Fruit fly (Drosophila melanogaster): ENCODE results near the gene Rab27.

The Rab27 gene

DNA sequence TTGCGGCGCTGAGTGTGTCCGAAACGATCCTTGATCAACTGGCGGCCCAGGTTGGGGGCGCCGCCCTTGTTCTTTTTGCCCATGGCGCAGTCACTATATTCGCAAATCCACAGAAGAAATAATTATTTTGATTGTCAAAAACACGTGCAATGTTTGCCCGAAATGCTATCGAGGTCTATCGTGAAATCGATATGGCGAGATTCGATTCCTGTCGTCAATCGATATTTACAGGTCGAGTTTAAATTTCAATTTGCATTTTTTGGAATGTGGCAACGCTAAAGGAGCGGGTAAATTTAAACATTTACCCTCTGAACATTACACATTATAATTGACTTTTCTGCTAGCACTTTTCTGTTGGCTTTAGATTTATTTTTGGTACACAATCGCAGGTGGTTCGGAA is 12.7 kb downstream of the Rab27 start, which contains the start of gene Ns3 (continued):
- TF ChIP-seq CG14014 (GFP tag; IDR thresholded peaks at IDR 0.05) (no peak), CG15479 (GFP tag; optimal IDR thresholded peaks at IDR 0.05) (peak; percentile 2), bowl (GFP tag; IDR thresholded peaks at IDR 0.05) (no peak), CG18476 (GFP tag; optimal IDR thresholded peaks at IDR 0.05) (no peak), CG8089 (GFP tag; optimal IDR thresholded peaks at IDR 0.05) (no peak), MTF-1 (GFP tag; optimal IDR thresholded peaks at IDR 0.05; ENCODE audit: borderline replicate concordance) (no peak), slbo (GFP tag; IDR thresholded peaks at IDR 0.05) (no peak), Gug (GFP tag; IDR thresholded peaks at IDR 0.05) (no peak), CG17385 (GFP tag; optimal IDR thresholded peaks at IDR 0.05) (no peak), gro (GFP tag; optimal IDR thresholded peaks at IDR 0.05) (peak; percentile 10), peb (GFP tag; IDR thresholded peaks at IDR 0.05) (no peak), disco-r (GFP tag; optimal IDR thresholded peaks at IDR 0.05) (no peak), pb (GFP tag; optimal IDR thresholded peaks at IDR 0.05) (no peak), vvl (GFP tag; IDR thresholded peaks at IDR 0.05) (peak; percentile 95), CG13894 (tag; optimal IDR thresholded peaks at IDR 0.05) (no peak), btn (GFP tag; optimal IDR thresholded peaks at IDR 0.05) (no peak), CG7357 (GFP tag; IDR thresholded peaks at IDR 0.05) (no peak), CG8924 (tag; optimal IDR thresholded peaks at IDR 0.05) (no peak), CG9876 (GFP tag; optimal IDR thresholded peaks at IDR 0.05) (no peak), sisA (GFP tag; IDR thresholded peaks at IDR 0.05) (no peak), schlank (tag; optimal IDR thresholded peaks at IDR 0.05) (no peak), salm (tag; optimal IDR thresholded peaks at IDR 0.05) (no peak), maf-S (GFP tag; optimal IDR thresholded peaks at IDR 0.05) (no peak), Rx (GFP tag; IDR thresholded peaks at IDR 0.05) (no peak), CG9797 (GFP tag; optimal IDR thresholded peaks at IDR 0.05) (peak; percentile 28), CG8765 (GFP tag; IDR thresholded peaks at IDR 0.05) (no peak), HLH3B (GFP tag; IDR thresholded peaks at IDR 0.05) (no peak), BEAF-32 (GFP tag; optimal IDR thresholded peaks at IDR 0.05) (peak; percentile 82), CG34376 (GFP tag; optimal IDR thresholded peaks at IDR 0.05) (no peak), CG2678 (tag; optimal IDR thresholded peaks at IDR 0.05) (no peak), stc (GFP tag; IDR thresholded peaks at IDR 0.05) (no peak), CG6813 (GFP tag; optimal IDR thresholded peaks at IDR 0.05) (no peak), CG7745 (tag; optimal IDR thresholded peaks at IDR 0.05) (no peak), Dbx (GFP tag; IDR thresholded peaks at IDR 0.05) (no peak), onecut (GFP tag; IDR thresholded peaks at IDR 0.05) (no peak), CG32767 (GFP tag; IDR thresholded peaks at IDR 0.05) (no peak), bab2 (GFP tag; optimal IDR thresholded peaks at IDR 0.05) (no peak), grau (tag; optimal IDR thresholded peaks at IDR 0.05) (no peak), HHEX (GFP tag; optimal IDR thresholded peaks at IDR 0.05) (no peak), Doc2 (GFP tag; IDR thresholded peaks at IDR 0.05) (no peak), CG10543 (GFP tag; optimal IDR thresholded peaks at IDR 0.05) (no peak), CG2889 (GFP tag; IDR thresholded peaks at IDR 0.05) (no peak), CG17912 (GFP tag; optimal IDR thresholded peaks at IDR 0.05) (no peak), D19A (tag; optimal IDR thresholded peaks at IDR 0.05) (no peak), so (GFP tag; IDR thresholded peaks at IDR 0.05) (no peak), NFAT (GFP tag; IDR thresholded peaks at IDR 0.05) (no peak), Sox100B (GFP tag; optimal IDR thresholded peaks at IDR 0.05) (no peak), Sry-β (GFP tag; optimal IDR thresholded peaks at IDR 0.05) (no peak), Antp (GFP tag; optimal IDR thresholded peaks at IDR 0.05) (no peak), klu (GFP tag; IDR thresholded peaks at IDR 0.05) (no peak), sens-2 (GFP tag; IDR thresholded peaks at IDR 0.05) (no peak), Taf1 (GFP tag; IDR thresholded peaks at IDR 0.05) (no peak), Oaz (GFP tag; IDR thresholded peaks at IDR 0.05) (no peak)

Measured in whole organism, embryonic.